Worm (Caenorhabditis elegans) whole organism, young adult: ENCODE measurements around the gene K03H1.11.

Experiments
- B0019.2 ChIP-seq: fragments of 200-800 bp; sonication (Bioruptor generic); conservative IDR thresholded peaks from 2 replicates; pipeline ENCODE4 v1.3.6; 2022; ENCODE audit warnings: missing genetic modification reagents, missing genetic modification characterization, missing compliant biosample characterization
- F10E7.11 ChIP-seq: sonication (generic microtip); optimal IDR thresholded peaks from 2 replicates; lab custom pipeline; 2017; ENCODE audit warnings: mild to moderate bottlenecking, missing genetic modification characterization, moderate library complexity, missing compliant biosample characterization
- F55B11.4 ChIP-seq: sonication (generic microtip); optimal IDR thresholded peaks from 2 replicates; lab custom pipeline; 2016; ENCODE audit warnings: missing compliant biosample characterization, missing genetic modification characterization, borderline replicate concordance; ENCODE audit not compliant: insufficient read depth
- efl-1 ChIP-seq: fragments of 150-350 bp; optimal IDR thresholded peaks from 2 replicates; lab custom pipeline; 2014; ENCODE audit warnings: missing biosample characterization, missing genetic modification reagents, missing genetic modification characterization
- hlh-12 ChIP-seq: sonication (generic microtip); optimal IDR thresholded peaks from 2 replicates; lab custom pipeline; 2016; ENCODE audit warnings: missing genetic modification characterization, missing compliant biosample characterization
- snpc-4 ChIP-seq, 5 experiments: fragments of 150-350 bp in 1 of 5; sonication (generic microtip) in 4 of 5; optimal IDR thresholded peaks; 2 replicates each; lab custom pipeline; 2014 to 2018; ENCODE audit warnings: missing genetic modification characterization in 5 of 5, missing biosample characterization in 3 of 5, antibody characterized with exemption in 2 of 5, mild to moderate bottlenecking in 2 of 5, missing compliant biosample characterization in 2 of 5, missing genotype in 2 of 5, moderate library complexity in 2 of 5, missing genetic modification reagents in 1 of 5
- tbx-9 ChIP-seq: sonication (generic microtip); optimal IDR thresholded peaks from 2 replicates; lab custom pipeline; 2016; ENCODE audit warnings: borderline replicate concordance, missing genetic modification characterization, inconsistent platforms, missing compliant biosample characterization
- ztf-6 ChIP-seq: fragments of 200-800 bp; sonication (Bioruptor generic); IDR thresholded peaks from 2 replicates; pipeline ENCODE4 v1.3.6; 2022; ENCODE audit warnings: missing genetic modification reagents, missing genetic modification characterization, missing compliant biosample characterization

DNA sequence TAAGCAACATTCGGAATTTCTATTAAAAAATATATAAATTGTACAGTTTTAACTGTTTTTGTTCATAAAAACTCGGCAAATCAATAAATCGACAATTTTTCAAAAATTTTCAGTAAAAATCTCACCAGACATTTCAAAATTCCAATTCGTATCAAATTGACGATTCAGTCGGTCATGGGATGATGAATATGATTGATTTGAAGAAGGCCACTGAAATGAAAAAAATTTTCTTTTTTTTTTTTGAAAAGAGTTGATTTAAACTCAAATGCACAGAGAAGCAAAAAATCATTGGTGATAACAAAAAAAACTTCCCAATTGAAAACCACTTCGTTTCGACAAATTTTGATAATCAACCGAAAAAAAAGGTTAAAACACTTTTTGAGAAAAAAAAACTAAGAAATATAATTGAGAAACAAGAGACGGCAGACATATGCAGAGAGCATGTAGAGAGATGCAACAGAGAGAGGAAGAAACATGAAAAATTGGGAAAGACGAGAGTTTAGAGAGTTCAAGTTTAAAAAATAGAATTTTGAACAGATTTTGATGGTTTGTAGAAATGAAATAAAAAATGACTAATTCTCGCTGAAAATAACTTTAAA lies 48.0 kb downstream of the K03H1.11 start:
- TF ChIP-seq snpc-4 (GFP tag; optimal IDR thresholded peaks at IDR 0.05; lab: Kevin White, UChicago) (no peak), snpc-4 (tag; optimal IDR thresholded peaks at IDR 0.05; lab: Kevin White, UChicago) (no peak), ztf-6 (GFP tag; lab: Robert Waterston, UW) (no peak), tbx-9 (tag; lab: Kevin White, UChicago) (no peak), B0019.2 (no peak), efl-1 (GFP tag; lab: Kevin White, UChicago) (no peak), hlh-12 (tag; lab: Kevin White, UChicago) (no peak), F10E7.11 (tag; lab: Kevin White, UChicago) (no peak), F55B11.4 (no peak)
